Fruit fly (Drosophila melanogaster) whole organism, prepupa: ENCODE results near the gene IleRS-m.

Experiments
- Blimp-1 ChIP-seq: fragments of 200-800 bp; sonication (Bioruptor generic); optimal IDR thresholded peaks from 3 replicates; lab custom pipeline; 2017; ENCODE audit warnings: missing biosample characterization, missing genetic modification characterization, mild to moderate bottlenecking, moderate library complexity, missing genetic modification reagents
- CG10669 ChIP-seq: fragments of 200-800 bp; sonication (Bioruptor generic); optimal IDR thresholded peaks from 3 replicates; lab custom pipeline; 2018; ENCODE audit warnings: missing biosample characterization, mild to moderate bottlenecking, missing genetic modification characterization, moderate library complexity
- CG11902 ChIP-seq: fragments of 200-800 bp; sonication (Bioruptor generic); optimal IDR thresholded peaks from 3 replicates; lab custom pipeline; 2016; ENCODE audit warnings: missing biosample characterization, missing genetic modification characterization
- CG15336 ChIP-seq: fragments of 200-800 bp; sonication (Bioruptor generic); IDR thresholded peaks from 2 replicates; pipeline ENCODE4 v1.3.6; 2022; ENCODE audit warnings: missing biosample characterization, missing genetic modification characterization
- CG16779 ChIP-seq: fragments of 200-800 bp; sonication (Bioruptor generic); optimal IDR thresholded peaks from 3 replicates; lab custom pipeline; 2017; ENCODE audit warnings: missing biosample characterization, mild to moderate bottlenecking, missing genetic modification characterization
- CG32006 ChIP-seq: fragments of 200-800 bp; sonication (Bioruptor generic); optimal IDR thresholded peaks from 3 replicates; lab custom pipeline; 2017; ENCODE audit warnings: missing biosample characterization, mild to moderate bottlenecking, missing genetic modification characterization
- CG3919 ChIP-seq: fragments of 200-800 bp; sonication (Bioruptor generic); optimal IDR thresholded peaks from 3 replicates; lab custom pipeline; 2016; ENCODE audit warnings: missing biosample characterization, missing genetic modification characterization
- CG6792 ChIP-seq: fragments of 200-800 bp; sonication (Bioruptor generic); optimal IDR thresholded peaks from 3 replicates; lab custom pipeline; 2016; ENCODE audit warnings: missing biosample characterization, missing genetic modification characterization
- CG6808 ChIP-seq: fragments of 200-800 bp; sonication (Bioruptor generic); optimal IDR thresholded peaks from 3 replicates; lab custom pipeline; 2017; ENCODE audit warnings: missing biosample characterization, missing genetic modification characterization, mild to moderate bottlenecking, moderate library complexity, missing genetic modification reagents
- CG6854 ChIP-seq: fragments of 200-800 bp; sonication (Bioruptor generic); optimal IDR thresholded peaks from 2 replicates; lab custom pipeline; 2017; ENCODE audit warnings: missing biosample characterization, mild to moderate bottlenecking, missing genetic modification characterization
- CG7368 ChIP-seq: fragments of 200-800 bp; sonication (Bioruptor generic); optimal IDR thresholded peaks from 3 replicates; lab custom pipeline; 2016; ENCODE audit warnings: missing biosample characterization, missing genetic modification characterization
- CG8119 ChIP-seq: fragments of 200-800 bp; sonication (Bioruptor generic); IDR thresholded peaks from 3 replicates; pipeline ENCODE4 v1.3.6; 2022; ENCODE audit warnings: missing biosample characterization, missing genetic modification characterization
- CG8319 ChIP-seq: fragments of 200-800 bp; sonication (Bioruptor generic); optimal IDR thresholded peaks from 3 replicates; lab custom pipeline; 2016; ENCODE audit warnings: missing biosample characterization, missing genetic modification characterization
- CG8632 ChIP-seq: fragments of 200-800 bp; sonication (Bioruptor generic); optimal IDR thresholded peaks from 3 replicates; lab custom pipeline; 2016; ENCODE audit warnings: missing biosample characterization, missing genetic modification characterization
- CG9139 ChIP-seq: fragments of 200-800 bp; sonication (Bioruptor generic); optimal IDR thresholded peaks from 3 replicates; lab custom pipeline; 2017; ENCODE audit warnings: missing biosample characterization, mild to moderate bottlenecking, missing genetic modification characterization
- Eip78C ChIP-seq: fragments of 200-800 bp; sonication (Bioruptor generic); peaks from one replicate; lab custom pipeline; 2016; ENCODE audit warnings: missing biosample characterization, missing genetic modification characterization
- Ets21C ChIP-seq: fragments of 200-800 bp; sonication (Bioruptor generic); optimal IDR thresholded peaks from 3 replicates; lab custom pipeline; 2016; ENCODE audit warnings: missing biosample characterization, missing genetic modification characterization
- Gug ChIP-seq: fragments of 200-800 bp; sonication (Bioruptor generic); IDR thresholded peaks from 2 replicates; pipeline ENCODE4 v1.3.6; 2022; ENCODE audit warnings: missing biosample characterization, missing genetic modification characterization
- Hr39 ChIP-seq: fragments of 200-800 bp; sonication (Bioruptor generic); optimal IDR thresholded peaks from 2 replicates; lab custom pipeline; 2016; ENCODE audit warnings: missing biosample characterization, missing genetic modification characterization
- Hr4 ChIP-seq: fragments of 200-800 bp; sonication (Bioruptor generic); optimal IDR thresholded peaks from 3 replicates; lab custom pipeline; 2016; ENCODE audit warnings: missing biosample characterization, missing genetic modification characterization
- Lpt ChIP-seq: fragments of 200-800 bp; sonication (Bioruptor generic); optimal IDR thresholded peaks from 3 replicates; lab custom pipeline; 2016; ENCODE audit warnings: missing biosample characterization, missing genetic modification characterization
- Met ChIP-seq: fragments of 200-800 bp; sonication (Bioruptor generic); optimal IDR thresholded peaks from 3 replicates; lab custom pipeline; 2016; ENCODE audit warnings: missing biosample characterization, missing genetic modification characterization
- Smox ChIP-seq: fragments of 200-800 bp; sonication (Bioruptor generic); optimal IDR thresholded peaks from 3 replicates; lab custom pipeline; 2016; ENCODE audit warnings: missing biosample characterization, missing genetic modification characterization
- Sox102F ChIP-seq: fragments of 200-800 bp; sonication (Bioruptor generic); optimal IDR thresholded peaks from 2 replicates; lab custom pipeline; 2016; ENCODE audit warnings: missing biosample characterization, mild to moderate bottlenecking, missing genetic modification characterization
- Sox14 ChIP-seq: fragments of 200-800 bp; sonication (Bioruptor generic); optimal IDR thresholded peaks from 3 replicates; lab custom pipeline; 2016; ENCODE audit warnings: missing biosample characterization, missing genetic modification characterization
- Sox15 ChIP-seq: fragments of 200-800 bp; sonication (Bioruptor generic); optimal IDR thresholded peaks from 3 replicates; lab custom pipeline; 2016; ENCODE audit warnings: missing biosample characterization, missing genetic modification characterization
- achi ChIP-seq: fragments of 200-800 bp; sonication (Bioruptor generic); optimal IDR thresholded peaks from 3 replicates; lab custom pipeline; 2016; ENCODE audit warnings: missing biosample characterization, missing genetic modification characterization
- acj6 ChIP-seq: fragments of 200-800 bp; sonication (Bioruptor generic); optimal IDR thresholded peaks from 3 replicates; lab custom pipeline; 2016; ENCODE audit warnings: missing biosample characterization, missing genetic modification characterization
- cyc ChIP-seq: fragments of 200-800 bp; sonication (Bioruptor generic); optimal IDR thresholded peaks from 3 replicates; lab custom pipeline; 2016; ENCODE audit warnings: missing biosample characterization, missing genetic modification characterization
- dac ChIP-seq: fragments of 200-800 bp; sonication (Bioruptor generic); optimal IDR thresholded peaks from 2 replicates; lab custom pipeline; 2017; ENCODE audit warnings: missing biosample characterization, mild to moderate bottlenecking, missing genetic modification characterization
- dsx ChIP-seq: fragments of 200-800 bp; optimal IDR thresholded peaks from 3 replicates; lab custom pipeline; 2019; ENCODE audit warnings: missing biosample characterization, mild to moderate bottlenecking, missing genetic modification characterization, moderate library complexity; ENCODE audit not compliant: poor library complexity, severe bottlenecking
- esn ChIP-seq: fragments of 200-800 bp; sonication (Bioruptor generic); optimal IDR thresholded peaks from 2 replicates; lab custom pipeline; 2016; ENCODE audit warnings: missing biosample characterization, mild to moderate bottlenecking, missing genetic modification characterization, moderate library complexity
- fd85E ChIP-seq: fragments of 200-800 bp; sonication (Bioruptor generic); optimal IDR thresholded peaks from 3 replicates; lab custom pipeline; 2016; ENCODE audit warnings: missing biosample characterization, missing genetic modification characterization
- fkh ChIP-seq: fragments of 200-800 bp; sonication (Bioruptor generic); optimal IDR thresholded peaks from 3 replicates; lab custom pipeline; 2017; ENCODE audit warnings: missing biosample characterization, mild to moderate bottlenecking, missing genetic modification characterization, moderate library complexity
- lz ChIP-seq: fragments of 200-800 bp; sonication (Bioruptor generic); optimal IDR thresholded peaks from 3 replicates; lab custom pipeline; 2016; ENCODE audit warnings: missing biosample characterization, missing genetic modification characterization
- pdm3 ChIP-seq: fragments of 200-800 bp; sonication (Bioruptor generic); optimal IDR thresholded peaks from 3 replicates; lab custom pipeline; 2016; ENCODE audit warnings: missing biosample characterization, missing genetic modification characterization
- salr ChIP-seq, 2 experiments: fragments of 200-800 bp; sonication (Bioruptor generic); optimal IDR thresholded peaks; 3 replicates each; lab custom pipeline; 2016 to 2018; ENCODE audit warnings: missing biosample characterization in 2 of 2, missing genetic modification characterization in 2 of 2, mild to moderate bottlenecking in 1 of 2
- topi ChIP-seq: fragments of 200-800 bp; sonication (Bioruptor generic); optimal IDR thresholded peaks from 3 replicates; lab custom pipeline; 2016; ENCODE audit warnings: missing biosample characterization, missing genetic modification characterization
- vri ChIP-seq: fragments of 200-800 bp; sonication (Bioruptor generic); optimal IDR thresholded peaks from 3 replicates; lab custom pipeline; 2016; ENCODE audit warnings: missing biosample characterization, mild to moderate bottlenecking, missing genetic modification characterization

Gene IleRS-m

dm6 chr3L:16132067-16132418 is 32.0 kb downstream of the IleRS-m start:
- no peak for TF ChIP-seq CG6854
- no peak for TF ChIP-seq Smox
- TF ChIP-seq Hr4 (GFP tag; lab: Kevin White, UChicago): no peak
- no peak for TF ChIP-seq achi
- no peak for TF ChIP-seq dac (GFP tag; lab: Kevin White, UChicago)
- TF ChIP-seq Lpt (GFP tag; lab: Kevin White, UChicago): no peak
- no peak for TF ChIP-seq CG3919 (GFP tag; lab: Kevin White, UChicago)
- no peak for TF ChIP-seq CG15336
- no peak for TF ChIP-seq CG8632 (GFP tag; lab: Kevin White, UChicago)
- TF ChIP-seq CG6792 (GFP tag; lab: Kevin White, UChicago): no peak
- no peak for TF ChIP-seq CG11902 (GFP tag; lab: Kevin White, UChicago)
- TF ChIP-seq fkh: no peak

dm6 chr3L:16136819-16137553 is 36.9 kb downstream of the IleRS-m start:
- TF ChIP-seq pdm3 (GFP tag; lab: Kevin White, UChicago): no peak
- no peak for TF ChIP-seq Hr39 (GFP tag; lab: Kevin White, UChicago)
- TF ChIP-seq fd85E (GFP tag; lab: Kevin White, UChicago): no peak
- no peak for TF ChIP-seq Sox14
- TF ChIP-seq CG7368 (GFP tag; lab: Kevin White, UChicago): no peak
- no peak for TF ChIP-seq vri (GFP tag; lab: Kevin White, UChicago)
- TF ChIP-seq CG8632 (GFP tag; lab: Kevin White, UChicago): no peak
- TF ChIP-seq CG3919 (GFP tag; lab: Kevin White, UChicago): no peak
- TF ChIP-seq Ets21C (GFP tag; lab: Kevin White, UChicago): no peak
- no peak for TF ChIP-seq salr (GFP tag; optimal IDR thresholded peaks at IDR 0.05; lab: Kevin White, UChicago)
- no peak for TF ChIP-seq Sox102F
- TF ChIP-seq Eip78C (GFP tag; lab: Kevin White, UChicago): no peak
- no peak for TF ChIP-seq CG11902 (GFP tag; lab: Kevin White, UChicago)
- no peak for TF ChIP-seq Gug (GFP tag; lab: Robert Waterston, UW)
- no peak for TF ChIP-seq CG32006 (GFP tag; lab: Kevin White, UChicago)
- no peak for TF ChIP-seq lz (GFP tag; lab: Kevin White, UChicago)
- TF ChIP-seq cyc (GFP tag; lab: Kevin White, UChicago): no peak
- no peak for TF ChIP-seq Sox15 (GFP tag; lab: Kevin White, UChicago)
- TF ChIP-seq acj6 (GFP tag; lab: Kevin White, UChicago): no peak

dm6 chr3L:16137779-16138178 is 37.7 kb downstream of the IleRS-m start, which contains the start of gene CG5157:
TSS of gene CG5157 (minus strand) at chr3L:16137879.
- TF ChIP-seq achi: no peak
- no peak for TF ChIP-seq topi
- TF ChIP-seq CG10669 (GFP tag; lab: Kevin White, UChicago): no peak
- TF ChIP-seq CG15336: no peak
- no peak for TF ChIP-seq cyc (GFP tag; lab: Kevin White, UChicago)
- TF ChIP-seq CG8319 (GFP tag; lab: Kevin White, UChicago): no peak
- no peak for TF ChIP-seq CG8632 (GFP tag; lab: Kevin White, UChicago)
- no peak for TF ChIP-seq dsx (GFP tag; lab: Kevin White, UChicago)
- TF ChIP-seq esn: no peak
- no peak for TF ChIP-seq Hr4 (GFP tag; lab: Kevin White, UChicago)
- TF ChIP-seq dac (GFP tag; lab: Kevin White, UChicago): no peak

dm6 chr3L:16139131-16139530 is 39.1 kb downstream of the IleRS-m start:
- no peak for TF ChIP-seq Blimp-1 (GFP tag; lab: Kevin White, UChicago)
- no peak for TF ChIP-seq Met (GFP tag; lab: Kevin White, UChicago)
- no peak for TF ChIP-seq dsx (GFP tag; lab: Kevin White, UChicago)
- no peak for TF ChIP-seq achi
- TF ChIP-seq Ets21C (GFP tag; lab: Kevin White, UChicago): no peak
- TF ChIP-seq CG9139 (GFP tag; lab: Kevin White, UChicago): no peak
- no peak for TF ChIP-seq Sox102F
- no peak for TF ChIP-seq CG6808 (GFP tag; lab: Kevin White, UChicago)
- TF ChIP-seq CG16779 (tag; lab: Kevin White, UChicago): no peak
- TF ChIP-seq CG8119: no peak
- TF ChIP-seq CG11902 (GFP tag; lab: Kevin White, UChicago): no peak
- TF ChIP-seq salr (GFP tag; optimal IDR thresholded peaks at IDR 0.05; lab: Kevin White, UChicago): no peak
- TF ChIP-seq, all 60 proteins: peak for 0
